Worm (Caenorhabditis elegans) whole organism, young adult: ENCODE measurements around the gene F07B10.4.

Source experiments
- B0019.2 ChIP-seq: fragments of 200-800 bp; sonication (Bioruptor generic); conservative IDR thresholded peaks from 2 replicates; pipeline ENCODE4 v1.3.6; 2022; ENCODE audit warnings: missing genetic modification reagents, missing genetic modification characterization, missing compliant biosample characterization
- F33H1.4 ChIP-seq: fragments of 200-800 bp; sonication (Bioruptor generic); IDR thresholded peaks from 2 replicates; pipeline ENCODE4 v1.3.6; 2022; ENCODE audit warnings: missing genetic modification reagents, missing genetic modification characterization, missing compliant biosample characterization
- F49E8.2 ChIP-seq: sonication (generic microtip); optimal IDR thresholded peaks from 3 replicates; lab custom pipeline; 2017; ENCODE audit warnings: missing genetic modification characterization, mild to moderate bottlenecking, missing compliant biosample characterization, antibody characterized with exemption, moderate library complexity; ENCODE audit not compliant: insufficient read depth
- F57C9.4 ChIP-seq: sonication (generic microtip); optimal IDR thresholded peaks from 2 replicates; lab custom pipeline; 2017; ENCODE audit warnings: mild to moderate bottlenecking, missing genetic modification characterization, missing compliant biosample characterization
- ama-1 ChIP-seq, 3 experiments: fragments of 150-350 bp in 1 of 3; sonication (generic microtip) in 2 of 3; optimal IDR thresholded peaks; 2 replicates each; lab custom pipeline; 2014 to 2018; ENCODE audit warnings: missing biosample characterization in 2 of 3, missing genetic modification characterization in 2 of 3, missing genetic modification reagents in 2 of 3
- atf-7 ChIP-seq: sonication (generic microtip); optimal IDR thresholded peaks from 2 replicates; lab custom pipeline; 2017; ENCODE audit warnings: mild to moderate bottlenecking, missing genetic modification characterization, missing compliant biosample characterization
- ceh-40 ChIP-seq: fragments of 200-800 bp; sonication (Bioruptor generic); IDR thresholded peaks from 2 replicates; pipeline ENCODE4 v1.3.6; 2022; ENCODE audit warnings: missing genetic modification characterization, missing compliant biosample characterization
- ceh-91 ChIP-seq: fragments of 200-800 bp; sonication (Bioruptor generic); IDR thresholded peaks from 2 replicates; pipeline ENCODE4 v1.3.6; 2022; ENCODE audit warnings: missing genetic modification reagents, missing genetic modification characterization, missing compliant biosample characterization
- lsl-1 ChIP-seq: fragments of 200-800 bp; sonication (Bioruptor generic); optimal IDR thresholded peaks from 2 replicates; lab custom pipeline; 2018; ENCODE audit warnings: mild to moderate bottlenecking, missing genetic modification characterization, moderate library complexity, missing compliant biosample characterization
- nfya-1 ChIP-seq: sonication (generic microtip); optimal IDR thresholded peaks from 2 replicates; lab custom pipeline; 2017; ENCODE audit warnings: antibody characterized with exemption, missing compliant biosample characterization, missing genetic modification characterization, borderline replicate concordance; ENCODE audit not compliant: insufficient read depth
- snpc-4 ChIP-seq, 5 experiments: fragments of 150-350 bp in 1 of 5; sonication (generic microtip) in 4 of 5; optimal IDR thresholded peaks; 2 replicates each; lab custom pipeline; 2014 to 2018; ENCODE audit warnings: missing genetic modification characterization in 5 of 5, missing biosample characterization in 3 of 5, antibody characterized with exemption in 2 of 5, mild to moderate bottlenecking in 2 of 5, missing compliant biosample characterization in 2 of 5, missing genotype in 2 of 5, moderate library complexity in 2 of 5, missing genetic modification reagents in 1 of 5

DNA sequence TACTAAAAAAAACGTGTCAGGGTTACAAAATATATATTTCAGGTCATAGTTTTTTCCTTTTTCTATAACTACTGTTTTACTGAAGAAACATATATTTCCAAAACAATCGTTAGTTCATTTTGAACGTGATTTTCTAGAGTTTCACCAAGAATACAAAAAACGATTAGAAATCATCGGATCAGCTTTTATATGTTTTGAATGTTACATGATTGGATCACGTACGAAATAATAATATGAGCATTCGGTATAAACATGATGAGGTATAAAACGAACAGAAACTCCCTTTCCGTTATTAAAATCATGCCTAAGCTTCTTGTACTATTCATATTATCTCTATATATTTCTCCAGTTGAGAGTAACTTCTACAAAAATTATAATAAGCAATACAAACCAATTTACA lies 9.9 kb upstream of the F07B10.4 start, which contains the start of gene clec-223:
- no peak for TF ChIP-seq lsl-1 (GFP tag; lab: Kevin White, UChicago)
- no peak for TF ChIP-seq ceh-40 (GFP tag; lab: Robert Waterston, UW)
- TF ChIP-seq nfya-1 (tag; lab: Kevin White, UChicago): no peak
- no peak for TF ChIP-seq ama-1 (optimal IDR thresholded peaks at IDR 0.05; lab: Kevin White, UChicago)
- TF ChIP-seq ama-1 (GFP tag; optimal IDR thresholded peaks at IDR 0.05; lab: Kevin White, UChicago): no peak
- TF ChIP-seq atf-7 (tag; lab: Kevin White, UChicago): no peak
- TF ChIP-seq ceh-91: no peak
- no peak for TF ChIP-seq F57C9.4 (tag; lab: Kevin White, UChicago)
- no peak for TF ChIP-seq F33H1.4 (GFP tag; lab: Robert Waterston, UW)
- no peak for TF ChIP-seq B0019.2
- TF ChIP-seq F49E8.2 (tag; lab: Kevin White, UChicago): no peak
- TF ChIP-seq snpc-4 (GFP tag; optimal IDR thresholded peaks at IDR 0.05; lab: Kevin White, UChicago): no peak
- no peak for TF ChIP-seq snpc-4 (tag; optimal IDR thresholded peaks at IDR 0.05; lab: Kevin White, UChicago)
